Fruit fly (Drosophila melanogaster) S2 (cell line): ENCODE data around the gene CG15210.

Experiments
- CG8478 ChIP-seq: fragments of >200 bp; optimal IDR thresholded peaks from 2 replicates; lab custom pipeline; 2018
- CTCF ChIP-seq, 2 experiments: fragments of >200 bp; optimal IDR thresholded peaks; 2 replicates each; lab custom pipeline; 2018

DNA sequence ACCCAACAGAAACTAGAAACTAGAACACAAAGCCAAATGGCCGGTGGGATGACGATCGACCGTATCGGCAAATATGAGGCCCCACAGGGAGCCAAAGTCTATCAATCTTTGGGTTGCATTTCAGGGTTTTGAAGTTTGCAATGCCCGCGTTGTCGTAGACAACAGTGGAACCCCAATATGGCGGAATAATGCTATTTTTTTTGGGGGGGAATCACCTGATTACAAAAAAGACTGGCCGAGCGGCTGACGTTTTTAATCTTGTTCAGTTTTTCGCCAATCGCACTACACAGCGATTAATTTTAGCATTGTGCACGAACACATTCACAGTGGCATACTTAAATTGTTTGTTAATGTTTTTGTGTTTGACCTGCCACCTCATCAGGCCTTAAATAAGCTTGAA lies 37.4 kb downstream of the CG15210 start:
- TF ChIP-seq CG8478 (lab: Kevin White, UChicago): no peak
- TF ChIP-seq CTCF (optimal IDR thresholded peaks at IDR 0.05; lab: Kevin White, UChicago): no peak
